Worm (Caenorhabditis elegans) whole organism, young adult: Measurements from ENCODE around the gene C36E8.6.

ENCODE experiments used
- F23B12.7 ChIP-seq: sonication (generic microtip); optimal IDR thresholded peaks from 2 replicates; lab custom pipeline; 2017; ENCODE audit warnings: missing genetic modification characterization, mild to moderate bottlenecking, missing compliant biosample characterization, antibody characterized with exemption, moderate library complexity; ENCODE audit not compliant: insufficient read depth
- Y53F4B.3 ChIP-seq: fragments of 200-800 bp; sonication (Bioruptor generic); IDR thresholded peaks from 2 replicates; pipeline ENCODE4 v1.3.6; 2022; ENCODE audit warnings: missing genetic modification reagents, missing genetic modification characterization, missing compliant biosample characterization
- cebp-2 ChIP-seq: fragments of 200-800 bp; sonication (Bioruptor generic); IDR thresholded peaks from 2 replicates; pipeline ENCODE4 v1.3.6; 2022; ENCODE audit warnings: missing genetic modification characterization, missing compliant biosample characterization
- ekl-4 ChIP-seq: fragments of 200-800 bp; sonication (Bioruptor generic); IDR thresholded peaks from 2 replicates; pipeline ENCODE4 v1.3.6; 2022; ENCODE audit warnings: missing genetic modification reagents, missing genetic modification characterization, missing compliant biosample characterization
- fkh-3 ChIP-seq: sonication (generic microtip); optimal IDR thresholded peaks from 2 replicates; lab custom pipeline; 2016; ENCODE audit warnings: mild to moderate bottlenecking, missing genetic modification characterization, missing compliant biosample characterization
- madf-10 ChIP-seq: sonication (generic microtip); optimal IDR thresholded peaks from 2 replicates; lab custom pipeline; 2016; ENCODE audit warnings: mild to moderate bottlenecking, missing genetic modification characterization, missing compliant biosample characterization
- pha-4 ChIP-seq: fragments of 150-350 bp; sonication (generic microtip); optimal IDR thresholded peaks from 2 replicates; lab custom pipeline; 2014; ENCODE audit warnings: missing biosample characterization, missing genetic modification reagents, missing genetic modification characterization
- repo-1 ChIP-seq: sonication (generic microtip); optimal IDR thresholded peaks from 2 replicates; lab custom pipeline; 2017; ENCODE audit warnings: mild to moderate bottlenecking, missing genetic modification characterization, missing compliant biosample characterization
- sea-2 ChIP-seq: fragments of 200-800 bp; sonication (Bioruptor generic); IDR thresholded peaks from 2 replicates; pipeline ENCODE4 v1.3.6; 2022; ENCODE audit warnings: missing genetic modification characterization, missing compliant biosample characterization
- ztf-25 ChIP-seq: fragments of 200-800 bp; sonication (Bioruptor generic); IDR thresholded peaks from 2 replicates; pipeline ENCODE4 v1.3.6; 2022; ENCODE audit warnings: missing genetic modification reagents, missing genetic modification characterization, missing compliant biosample characterization

ce11 chrIII:4030839-4031238 lies 43.0 kb downstream of the C36E8.6 start:
- no peak for TF ChIP-seq F23B12.7 (tag; lab: Kevin White, UChicago)
- no peak for TF ChIP-seq fkh-3
- no peak for TF ChIP-seq madf-10 (tag; lab: Kevin White, UChicago)
- TF ChIP-seq repo-1 (tag; lab: Kevin White, UChicago), result no peak
- no peak for TF ChIP-seq cebp-2 (GFP tag; lab: Robert Waterston, UW)
- TF ChIP-seq ekl-4 (GFP tag; lab: Robert Waterston, UW), result no peak
- TF ChIP-seq sea-2, result no peak
- no peak for TF ChIP-seq ztf-25 (GFP tag; lab: Robert Waterston, UW)
- TF ChIP-seq Y53F4B.3 (GFP tag; lab: Robert Waterston, UW), result no peak
- no peak for TF ChIP-seq pha-4 (tag; lab: Kevin White, UChicago)
